Worm (Caenorhabditis elegans) whole organism, late embryonic: Measurements from ENCODE around the gene atf-4.

Experiments
- C38D4.7 ChIP-seq: fragments of 200-800 bp; sonication (Bioruptor generic); optimal IDR thresholded peaks from 2 replicates; lab custom pipeline; 2018; ENCODE audit warnings: mild to moderate bottlenecking, missing genetic modification characterization, moderate library complexity, missing compliant biosample characterization
- F13H6.1 ChIP-seq: sonication (generic microtip); optimal IDR thresholded peaks from 2 replicates; lab custom pipeline; 2016; ENCODE audit warnings: missing genetic modification characterization, missing compliant biosample characterization
- K02D7.2 ChIP-seq: sonication (generic microtip); optimal IDR thresholded peaks from 2 replicates; lab custom pipeline; 2017; ENCODE audit warnings: mild to moderate bottlenecking, missing genetic modification characterization, missing compliant biosample characterization
- T23F11.4 ChIP-seq: fragments of 200-800 bp; sonication (Bioruptor generic); optimal IDR thresholded peaks from 2 replicates; lab custom pipeline; 2018; ENCODE audit warnings: mild to moderate bottlenecking, missing genetic modification characterization, missing compliant biosample characterization
- ahr-1 ChIP-seq: sonication (generic microtip); optimal IDR thresholded peaks from 2 replicates; lab custom pipeline; 2016; ENCODE audit warnings: missing genetic modification characterization, missing compliant biosample characterization
- ceh-14 ChIP-seq: sonication (generic microtip); optimal IDR thresholded peaks from 2 replicates; lab custom pipeline; 2016; ENCODE audit warnings: missing genotype, missing genetic modification characterization, missing compliant biosample characterization
- ceh-19 ChIP-seq: fragments of 200-800 bp; sonication (Bioruptor generic); optimal IDR thresholded peaks from 2 replicates; lab custom pipeline; 2018; ENCODE audit warnings: mild to moderate bottlenecking, missing genetic modification characterization, missing compliant biosample characterization
- ceh-22 ChIP-seq: sonication (generic microtip); optimal IDR thresholded peaks from 2 replicates; lab custom pipeline; 2017; ENCODE audit warnings: missing biosample characterization, missing genetic modification characterization
- ceh-31 ChIP-seq: sonication (generic microtip); optimal IDR thresholded peaks from 2 replicates; lab custom pipeline; 2016; ENCODE audit warnings: missing genetic modification characterization, missing compliant biosample characterization
- ceh-45 ChIP-seq: fragments of 200-800 bp; sonication (Bioruptor generic); IDR thresholded peaks from 2 replicates; pipeline ENCODE4 v1.3.6; 2022; ENCODE audit warnings: missing genetic modification reagents, missing genetic modification characterization, missing compliant biosample characterization
- che-1 ChIP-seq: sonication (generic microtip); optimal IDR thresholded peaks from 2 replicates; lab custom pipeline; 2016; ENCODE audit warnings: mild to moderate bottlenecking, missing genetic modification characterization, missing compliant biosample characterization
- dmd-4 ChIP-seq: sonication (generic microtip); optimal IDR thresholded peaks from 2 replicates; lab custom pipeline; 2016; ENCODE audit warnings: borderline replicate concordance, missing genetic modification characterization, missing compliant biosample characterization
- dve-1 ChIP-seq: sonication (generic microtip); optimal IDR thresholded peaks from 2 replicates; lab custom pipeline; 2017; ENCODE audit warnings: antibody characterized with exemption, mild to moderate bottlenecking, missing genetic modification characterization, missing compliant biosample characterization
- elt-2 ChIP-seq: sonication (generic microtip); optimal IDR thresholded peaks from 2 replicates; lab custom pipeline; 2016; ENCODE audit warnings: missing genetic modification reagents, missing genetic modification characterization, missing compliant biosample characterization
- elt-4 ChIP-seq: sonication (generic microtip); optimal IDR thresholded peaks from 2 replicates; lab custom pipeline; 2016; ENCODE audit warnings: missing genetic modification characterization, missing compliant biosample characterization
- ets-4 ChIP-seq: sonication (generic microtip); optimal IDR thresholded peaks from 2 replicates; lab custom pipeline; 2016; ENCODE audit warnings: missing genetic modification characterization, missing compliant biosample characterization
- fkh-10 ChIP-seq: fragments of 150-350 bp; optimal IDR thresholded peaks from 2 replicates; lab custom pipeline; 2014; ENCODE audit warnings: missing biosample characterization, missing genetic modification reagents, missing genetic modification characterization
- gmeb-2 ChIP-seq: sonication (generic microtip); optimal IDR thresholded peaks from 2 replicates; lab custom pipeline; 2016; ENCODE audit warnings: missing genetic modification characterization, inconsistent platforms, missing compliant biosample characterization
- hlh-15 ChIP-seq: sonication (generic microtip); optimal IDR thresholded peaks from 2 replicates; lab custom pipeline; 2016; ENCODE audit warnings: missing genetic modification characterization, missing compliant biosample characterization
- lin-11 ChIP-seq: fragments of 200-800 bp; sonication (Bioruptor generic); optimal IDR thresholded peaks from 2 replicates; lab custom pipeline; 2018; ENCODE audit warnings: mild to moderate bottlenecking, missing genetic modification characterization, missing compliant biosample characterization
- madf-2 ChIP-seq: sonication (generic microtip); optimal IDR thresholded peaks from 2 replicates; lab custom pipeline; 2017; ENCODE audit warnings: missing genetic modification characterization, missing compliant biosample characterization
- odd-2 ChIP-seq: sonication (generic microtip); optimal IDR thresholded peaks from 2 replicates; lab custom pipeline; 2017; ENCODE audit warnings: antibody characterized with exemption, mild to moderate bottlenecking, missing genetic modification characterization, missing compliant biosample characterization
- pha-4 ChIP-seq: fragments of 150-350 bp; optimal IDR thresholded peaks from 2 replicates; lab custom pipeline; 2018; ENCODE audit warnings: missing biosample characterization, missing genetic modification reagents, missing genetic modification characterization
- ref-2 ChIP-seq: sonication (generic microtip); optimal IDR thresholded peaks from 2 replicates; lab custom pipeline; 2016; ENCODE audit warnings: missing genetic modification characterization, missing compliant biosample characterization
- sdc-2 ChIP-seq: sonication (generic microtip); optimal IDR thresholded peaks from 2 replicates; lab custom pipeline; 2016; ENCODE audit warnings: missing genotype, missing genetic modification characterization, missing compliant biosample characterization
- sox-2 ChIP-seq: fragments of 200-800 bp; sonication (Bioruptor generic); IDR thresholded peaks from 2 replicates; pipeline ENCODE4 v1.3.6; 2022; ENCODE audit warnings: missing genetic modification reagents, missing genetic modification characterization, missing compliant biosample characterization
- ttx-3 ChIP-seq: sonication (generic microtip); optimal IDR thresholded peaks from 2 replicates; lab custom pipeline; 2016; ENCODE audit warnings: missing genetic modification reagents, missing genetic modification characterization, missing compliant biosample characterization
- unc-3 ChIP-seq, 2 experiments: fragments of 200-800 bp in 1 of 2; sonication (Bioruptor generic) in 1 of 2; sonication (generic microtip) in 1 of 2; conservative IDR thresholded peaks in 1 of 2; optimal IDR thresholded peaks in 1 of 2; 2 replicates each; pipeline versions ENCODE4 v1.3.6 to Lab custom; 2016 to 2022; ENCODE audit warnings: missing compliant biosample characterization in 2 of 2, missing genetic modification characterization in 2 of 2, missing genetic modification reagents in 1 of 2
- unc-42 ChIP-seq: sonication (generic microtip); optimal IDR thresholded peaks from 2 replicates; lab custom pipeline; 2016; ENCODE audit warnings: missing genotype, missing genetic modification characterization, missing compliant biosample characterization
- unc-55 ChIP-seq: sonication (generic microtip); optimal IDR thresholded peaks from 2 replicates; lab custom pipeline; 2017; ENCODE audit warnings: missing biosample characterization, missing genetic modification reagents, missing genetic modification characterization

Gene atf-4

ce11 chrX:14797405-14797804 lies 13.2 kb downstream of the atf-4 start:
- TF ChIP-seq ceh-22 (tag; lab: Kevin White, UChicago) (no peak), hlh-15 (tag; lab: Kevin White, UChicago) (no peak), ref-2 (tag; lab: Kevin White, UChicago) (no peak), ceh-19 (GFP tag; lab: Kevin White, UChicago) (no peak), unc-55 (GFP tag; lab: Kevin White, UChicago) (no peak), ahr-1 (tag; lab: Kevin White, UChicago) (no peak), elt-4 (tag; lab: Kevin White, UChicago) (no peak), unc-3 (GFP tag; conservative IDR thresholded peaks at IDR 0.05; lab: Robert Waterston, UW) (no peak), unc-3 (tag; optimal IDR thresholded peaks at IDR 0.05; lab: Kevin White, UChicago) (no peak), dmd-4 (tag; lab: Kevin White, UChicago) (no peak), dve-1 (tag; lab: Kevin White, UChicago) (no peak), pha-4 (no peak)

- no peak for TF ChIP-seq ceh-31 (tag; lab: Kevin White, UChicago)
- TF ChIP-seq ceh-45 (GFP tag; lab: Robert Waterston, UW): no peak
- TF ChIP-seq ref-2 (tag; lab: Kevin White, UChicago): no peak
- TF ChIP-seq unc-42 (tag; lab: Kevin White, UChicago): no peak
- no peak for TF ChIP-seq ets-4 (tag; lab: Kevin White, UChicago)
- no peak for TF ChIP-seq odd-2 (tag; lab: Kevin White, UChicago)
- no peak for TF ChIP-seq gmeb-2 (tag; lab: Kevin White, UChicago)
- no peak for TF ChIP-seq elt-4 (tag; lab: Kevin White, UChicago)
- TF ChIP-seq ttx-3 (tag; lab: Kevin White, UChicago): no peak
- TF ChIP-seq sdc-2 (tag; lab: Kevin White, UChicago): no peak
- TF ChIP-seq madf-2 (tag; lab: Kevin White, UChicago): no peak
- no peak for TF ChIP-seq unc-3 (GFP tag; conservative IDR thresholded peaks at IDR 0.05; lab: Robert Waterston, UW)
- TF ChIP-seq unc-3 (tag; optimal IDR thresholded peaks at IDR 0.05; lab: Kevin White, UChicago): no peak
- TF ChIP-seq lin-11: no peak
- TF ChIP-seq T23F11.4 (GFP tag; lab: Kevin White, UChicago): no peak
- no peak for TF ChIP-seq ceh-22 (tag; lab: Kevin White, UChicago)
- TF ChIP-seq, all 69 proteins: peak for 0
Measured at ce11 chrX:14794170-14794569, 16.4 kb downstream of the atf-4 start.

ce11 chrX:14793198-14793747 lies 17.3 kb downstream of the atf-4 start, which contains the start of gene sprr-2:
Gene sprr-2 (plus strand): TSS chrX:14793445.
- TF ChIP-seq sox-2 (no peak), elt-2 (tag; lab: Kevin White, UChicago) (peak; percentile 96)

ce11 chrX:14792315-14793197 lies 18.1 kb downstream of the atf-4 start:
- TF ChIP-seq fkh-10: no peak
- TF ChIP-seq F13H6.1: no peak

ce11 chrX:14791195-14791739 lies 19.3 kb downstream of the atf-4 start:
- TF ChIP-seq K02D7.2 (no peak), ttx-3 (tag; lab: Kevin White, UChicago) (no peak), che-1 (tag; lab: Kevin White, UChicago) (no peak), ceh-14 (tag; lab: Kevin White, UChicago) (no peak), C38D4.7 (GFP tag; lab: Kevin White, UChicago) (no peak)
